Worm (Caenorhabditis elegans) whole organism, L1 larva: ENCODE results near the gene C07B5.4.

Experiments
- ama-1 ChIP-seq: fragments of 150-350 bp; optimal IDR thresholded peaks from 2 replicates; lab custom pipeline; 2014
- blmp-1 ChIP-seq: fragments of 150-350 bp; optimal IDR thresholded peaks from 2 replicates; lab custom pipeline; 2014; ENCODE audit warnings: missing biosample characterization, missing genetic modification characterization
- ceh-82 ChIP-seq, 3 experiments: fragments of 150-350 bp in 1 of 3; sonication (generic microtip) in 2 of 3; optimal IDR thresholded peaks; 2 replicates each; lab custom pipeline; 2014 to 2017; ENCODE audit warnings: missing biosample characterization in 3 of 3, missing genetic modification characterization in 3 of 3
- egl-13 ChIP-seq: sonication (generic microtip); optimal IDR thresholded peaks from 2 replicates; lab custom pipeline; 2016; ENCODE audit warnings: missing genotype, missing genetic modification reagents, missing genetic modification characterization, missing compliant biosample characterization
- egl-27 ChIP-seq, 2 experiments: fragments of 150-350 bp in 1 of 2; sonication (generic microtip); optimal IDR thresholded peaks; 3 replicates each; lab custom pipeline; 2017 to 2018; ENCODE audit warnings: missing biosample characterization in 2 of 2, missing genetic modification characterization in 2 of 2, missing genetic modification reagents in 2 of 2
- irx-1 ChIP-seq: sonication (generic microtip); optimal IDR thresholded peaks from 2 replicates; lab custom pipeline; 2016; ENCODE audit warnings: missing genetic modification characterization, missing compliant biosample characterization
- lin-35 ChIP-seq, 2 experiments: fragments of 150-350 bp; optimal IDR thresholded peaks; 2 replicates each; lab custom pipeline; 2014; ENCODE audit warnings: missing biosample characterization in 2 of 2, missing genetic modification characterization in 2 of 2, missing genetic modification reagents in 2 of 2
- nhr-28 ChIP-seq: fragments of 150-350 bp; optimal IDR thresholded peaks from 2 replicates; lab custom pipeline; 2014; ENCODE audit warnings: missing biosample characterization, missing genetic modification characterization
- nhr-84 ChIP-seq: sonication (generic microtip); optimal IDR thresholded peaks from 2 replicates; lab custom pipeline; 2017; ENCODE audit warnings: missing biosample characterization, missing genetic modification characterization
- sptf-1 ChIP-seq: fragments of 150-350 bp; optimal IDR thresholded peaks from 2 replicates; lab custom pipeline; 2014; ENCODE audit warnings: missing biosample characterization, missing genetic modification characterization
- unc-62 ChIP-seq: fragments of 150-350 bp; optimal IDR thresholded peaks from 2 replicates; lab custom pipeline; 2014; ENCODE audit warnings: missing biosample characterization, missing genetic modification reagents, missing genetic modification characterization
- unc-86 ChIP-seq: sonication (generic microtip); optimal IDR thresholded peaks from 2 replicates; lab custom pipeline; 2016; ENCODE audit warnings: missing genetic modification characterization, missing compliant biosample characterization

DNA sequence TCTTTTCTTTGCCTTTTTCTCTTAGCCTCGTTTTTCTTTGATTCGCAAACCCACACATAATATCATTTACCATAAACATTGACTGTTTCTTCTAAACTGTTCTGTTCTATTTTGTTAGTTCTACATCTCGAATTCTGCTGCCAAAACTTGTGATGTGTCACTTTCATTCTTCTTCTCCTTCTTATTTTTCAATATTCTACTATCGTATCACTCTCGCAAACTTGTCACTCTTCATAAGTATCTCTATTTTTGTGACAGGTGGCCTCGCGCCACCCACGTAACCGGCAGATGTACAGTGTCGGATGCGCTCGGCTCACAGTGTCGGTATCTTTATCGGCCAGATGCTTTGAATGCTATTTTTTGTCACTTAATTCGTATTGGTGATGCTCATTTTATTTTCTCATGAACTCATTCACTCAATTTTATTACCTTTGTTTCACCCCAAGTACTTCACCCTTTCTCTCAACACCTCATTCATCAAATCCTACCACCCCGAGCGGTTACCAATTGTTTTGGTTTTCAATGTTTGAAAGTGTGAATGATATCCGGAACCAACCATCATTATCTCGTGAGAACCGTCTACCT lies 20.9 kb upstream of the C07B5.4 start:
- TF ChIP-seq unc-86 (tag; lab: Kevin White, UChicago): no peak
- no peak for TF ChIP-seq unc-62
- TF ChIP-seq lin-35 (GFP tag; optimal IDR thresholded peaks at IDR 0.05; lab: Kevin White, UChicago): peak in 1 of 2 experiments; percentile 8
- TF ChIP-seq irx-1 (tag; lab: Kevin White, UChicago): no peak
- no peak for TF ChIP-seq sptf-1
- no peak for TF ChIP-seq ama-1
- no peak for TF ChIP-seq egl-27 (tag; optimal IDR thresholded peaks at IDR 0.05; lab: Kevin White, UChicago)
- TF ChIP-seq nhr-84 (tag; lab: Kevin White, UChicago): no peak
- TF ChIP-seq egl-13: no peak
- no peak for TF ChIP-seq nhr-28
- TF ChIP-seq blmp-1 (tag; lab: Kevin White, UChicago): peak; percentile 48
- TF ChIP-seq ceh-82 (tag; optimal IDR thresholded peaks at IDR 0.05; lab: Kevin White, UChicago): no peak
